Worm (Caenorhabditis elegans) whole organism, late embryonic: Measurements from ENCODE around the gene rabr-2.

Experiments
- C08G9.2 ChIP-seq: sonication (generic microtip); optimal IDR thresholded peaks from 2 replicates; lab custom pipeline; 2016; ENCODE audit warnings: mild to moderate bottlenecking, missing genetic modification characterization, moderate library complexity, missing compliant biosample characterization
- C38D4.7 ChIP-seq: fragments of 200-800 bp; sonication (Bioruptor generic); optimal IDR thresholded peaks from 2 replicates; lab custom pipeline; 2018; ENCODE audit warnings: mild to moderate bottlenecking, missing genetic modification characterization, moderate library complexity, missing compliant biosample characterization
- F13H6.1 ChIP-seq: sonication (generic microtip); optimal IDR thresholded peaks from 2 replicates; lab custom pipeline; 2016; ENCODE audit warnings: missing genetic modification characterization, missing compliant biosample characterization
- K02D7.2 ChIP-seq: sonication (generic microtip); optimal IDR thresholded peaks from 2 replicates; lab custom pipeline; 2017; ENCODE audit warnings: mild to moderate bottlenecking, missing genetic modification characterization, missing compliant biosample characterization
- ama-1 ChIP-seq: fragments of 150-350 bp; optimal IDR thresholded peaks from 2 replicates; lab custom pipeline; 2014
- ceh-18 ChIP-seq: sonication (generic microtip); optimal IDR thresholded peaks from 2 replicates; lab custom pipeline; 2016; ENCODE audit warnings: missing genetic modification characterization, missing compliant biosample characterization
- ceh-2 ChIP-seq: sonication (generic microtip); optimal IDR thresholded peaks from 2 replicates; lab custom pipeline; 2016; ENCODE audit warnings: missing genotype, missing genetic modification characterization, missing compliant biosample characterization
- ceh-22 ChIP-seq: sonication (generic microtip); optimal IDR thresholded peaks from 2 replicates; lab custom pipeline; 2017; ENCODE audit warnings: missing biosample characterization, missing genetic modification characterization
- ceh-6 ChIP-seq: fragments of 200-800 bp; sonication (Bioruptor generic); optimal IDR thresholded peaks from 2 replicates; lab custom pipeline; 2018; ENCODE audit warnings: mild to moderate bottlenecking, missing genetic modification characterization, missing compliant biosample characterization
- ceh-9 ChIP-seq: sonication (generic microtip); optimal IDR thresholded peaks from 2 replicates; lab custom pipeline; 2016; ENCODE audit warnings: mild to moderate bottlenecking, missing genetic modification characterization, inconsistent platforms, missing compliant biosample characterization
- che-1 ChIP-seq: sonication (generic microtip); optimal IDR thresholded peaks from 2 replicates; lab custom pipeline; 2016; ENCODE audit warnings: mild to moderate bottlenecking, missing genetic modification characterization, missing compliant biosample characterization
- dmd-4 ChIP-seq: sonication (generic microtip); optimal IDR thresholded peaks from 2 replicates; lab custom pipeline; 2016; ENCODE audit warnings: borderline replicate concordance, missing genetic modification characterization, missing compliant biosample characterization
- dve-1 ChIP-seq: sonication (generic microtip); optimal IDR thresholded peaks from 2 replicates; lab custom pipeline; 2017; ENCODE audit warnings: antibody characterized with exemption, mild to moderate bottlenecking, missing genetic modification characterization, missing compliant biosample characterization
- eyg-1 ChIP-seq: sonication (generic microtip); optimal IDR thresholded peaks from 2 replicates; lab custom pipeline; 2016; ENCODE audit warnings: missing genotype, missing genetic modification characterization, missing compliant biosample characterization
- fax-1 ChIP-seq: sonication (generic microtip); optimal IDR thresholded peaks from 2 replicates; lab custom pipeline; 2016; ENCODE audit warnings: missing genotype, missing genetic modification characterization, missing compliant biosample characterization
- fkh-10 ChIP-seq: fragments of 150-350 bp; optimal IDR thresholded peaks from 2 replicates; lab custom pipeline; 2014; ENCODE audit warnings: missing biosample characterization, missing genetic modification reagents, missing genetic modification characterization
- hlh-13 ChIP-seq: fragments of 200-800 bp; sonication (Bioruptor generic); optimal IDR thresholded peaks from 2 replicates; lab custom pipeline; 2018; ENCODE audit warnings: mild to moderate bottlenecking, missing genetic modification characterization, missing compliant biosample characterization
- hlh-8 ChIP-seq: sonication (generic microtip); optimal IDR thresholded peaks from 2 replicates; lab custom pipeline; 2016; ENCODE audit warnings: missing genotype, missing genetic modification characterization, missing compliant biosample characterization
- mec-3 ChIP-seq: sonication (generic microtip); optimal IDR thresholded peaks from 2 replicates; lab custom pipeline; 2016; ENCODE audit warnings: borderline replicate concordance, missing genetic modification characterization, missing compliant biosample characterization
- nhr-11 ChIP-seq: fragments of 150-350 bp; optimal IDR thresholded peaks from 2 replicates; lab custom pipeline; 2014; ENCODE audit warnings: missing biosample characterization, missing genetic modification characterization
- npax-4 ChIP-seq: sonication (generic microtip); optimal IDR thresholded peaks from 2 replicates; lab custom pipeline; 2016; ENCODE audit warnings: missing genetic modification characterization, missing compliant biosample characterization
- odd-2 ChIP-seq: sonication (generic microtip); optimal IDR thresholded peaks from 2 replicates; lab custom pipeline; 2017; ENCODE audit warnings: antibody characterized with exemption, mild to moderate bottlenecking, missing genetic modification characterization, missing compliant biosample characterization
- pag-3 ChIP-seq: sonication (generic microtip); optimal IDR thresholded peaks from 2 replicates; lab custom pipeline; 2016; ENCODE audit warnings: missing compliant biosample characterization, missing genetic modification characterization, borderline replicate concordance
- pat-9 ChIP-seq: fragments of 200-800 bp; sonication (Bioruptor generic); optimal IDR thresholded peaks from 2 replicates; lab custom pipeline; 2018; ENCODE audit warnings: mild to moderate bottlenecking, missing genetic modification characterization, moderate library complexity, missing compliant biosample characterization
- pax-1 ChIP-seq: fragments of 150-350 bp; optimal IDR thresholded peaks from 2 replicates; lab custom pipeline; 2014; ENCODE audit warnings: missing biosample characterization, missing genetic modification characterization
- pha-2 ChIP-seq: sonication (generic microtip); optimal IDR thresholded peaks from 2 replicates; lab custom pipeline; 2017; ENCODE audit warnings: mild to moderate bottlenecking, missing genetic modification characterization, missing compliant biosample characterization
- pqm-1 ChIP-seq: sonication (generic microtip); optimal IDR thresholded peaks from 2 replicates; lab custom pipeline; 2016; ENCODE audit warnings: missing genetic modification characterization, missing compliant biosample characterization
- ref-2 ChIP-seq: sonication (generic microtip); optimal IDR thresholded peaks from 2 replicates; lab custom pipeline; 2016; ENCODE audit warnings: missing genetic modification characterization, missing compliant biosample characterization
- rnt-1 ChIP-seq: sonication (generic microtip); optimal IDR thresholded peaks from 2 replicates; lab custom pipeline; 2016; ENCODE audit warnings: missing genetic modification characterization, missing compliant biosample characterization
- sdc-2 ChIP-seq: sonication (generic microtip); optimal IDR thresholded peaks from 2 replicates; lab custom pipeline; 2016; ENCODE audit warnings: missing genotype, missing genetic modification characterization, missing compliant biosample characterization
- sox-2 ChIP-seq: fragments of 200-800 bp; sonication (Bioruptor generic); IDR thresholded peaks from 2 replicates; pipeline ENCODE4 v1.3.6; 2022; ENCODE audit warnings: missing genetic modification reagents, missing genetic modification characterization, missing compliant biosample characterization
- sox-4 ChIP-seq: sonication (generic microtip); optimal IDR thresholded peaks from 2 replicates; lab custom pipeline; 2017; ENCODE audit warnings: mild to moderate bottlenecking, missing genetic modification characterization, inconsistent platforms, missing compliant biosample characterization
- syd-9 ChIP-seq: sonication (generic microtip); optimal IDR thresholded peaks from 2 replicates; lab custom pipeline; 2016; ENCODE audit warnings: mild to moderate bottlenecking, missing genetic modification characterization, moderate library complexity, missing compliant biosample characterization
- tbx-2 ChIP-seq: sonication (generic microtip); optimal IDR thresholded peaks from 2 replicates; lab custom pipeline; 2016; ENCODE audit warnings: missing genetic modification characterization, missing compliant biosample characterization
- tbx-7 ChIP-seq: sonication (generic microtip); optimal IDR thresholded peaks from 2 replicates; lab custom pipeline; 2016; ENCODE audit warnings: missing genotype, missing genetic modification characterization, missing compliant biosample characterization
- unc-3 ChIP-seq, 2 experiments: fragments of 200-800 bp in 1 of 2; sonication (Bioruptor generic) in 1 of 2; sonication (generic microtip) in 1 of 2; conservative IDR thresholded peaks in 1 of 2; optimal IDR thresholded peaks in 1 of 2; 2 replicates each; pipeline versions ENCODE4 v1.3.6 to Lab custom; 2016 to 2022; ENCODE audit warnings: missing compliant biosample characterization in 2 of 2, missing genetic modification characterization in 2 of 2, missing genetic modification reagents in 1 of 2
- unc-86 ChIP-seq: sonication (generic microtip); optimal IDR thresholded peaks from 2 replicates; lab custom pipeline; 2016; ENCODE audit warnings: missing genetic modification characterization, missing compliant biosample characterization
- zip-5 ChIP-seq: sonication (generic microtip); optimal IDR thresholded peaks from 2 replicates; lab custom pipeline; 2016; ENCODE audit warnings: missing genetic modification characterization, missing compliant biosample characterization

rabr-2 gene

ce11 chrIV:17465886-17466285 is 17.2 kb downstream of the rabr-2 start, which contains the start of gene F11E6.6:
Gene F11E6.6, minus strand, starts transcription at chrIV:17465986.
- TF ChIP-seq pax-1 (tag; lab: Kevin White, UChicago) (no peak), fax-1 (tag; lab: Kevin White, UChicago) (no peak), tbx-7 (tag; lab: Kevin White, UChicago) (no peak), ceh-9 (tag; lab: Kevin White, UChicago) (no peak)

- TF ChIP-seq C08G9.2 (tag; lab: Kevin White, UChicago) (no peak), sox-4 (tag; lab: Kevin White, UChicago) (no peak), che-1 (no peak)
Measured at ce11 chrIV:17463108-17463608, 20.0 kb downstream of the rabr-2 start, which contains the start of gene F11E6.10. Gene F11E6.10, minus strand, starts transcription at chrIV:17463158.

ce11 chrIV:17461222-17461707 is 21.9 kb downstream of the rabr-2 start, which contains the start of gene rif-1.1:
Gene rif-1.1, minus strand, starts transcription at chrIV:17461272.
- TF ChIP-seq ama-1 (lab: Kevin White, UChicago) (no peak), pat-9 (tag; lab: Kevin White, UChicago) (no peak), dve-1 (peak; percentile 29), tbx-2 (tag; lab: Kevin White, UChicago) (peak; percentile 2)

- TF ChIP-seq hlh-8 = no peak
- TF ChIP-seq fkh-10 (GFP tag; lab: Kevin White, UChicago) = no peak
- no peak for TF ChIP-seq tbx-2 (tag; lab: Kevin White, UChicago)
- no peak for TF ChIP-seq C38D4.7 (GFP tag; lab: Kevin White, UChicago)
- TF ChIP-seq sox-2 (GFP tag; lab: Robert Waterston, UW) = no peak
- no peak for TF ChIP-seq ceh-6
- no peak for TF ChIP-seq unc-3 (GFP tag; conservative IDR thresholded peaks at IDR 0.05; lab: Robert Waterston, UW)
- TF ChIP-seq unc-3 (tag; optimal IDR thresholded peaks at IDR 0.05; lab: Kevin White, UChicago) = no peak
- no peak for TF ChIP-seq syd-9 (tag; lab: Kevin White, UChicago)
- TF ChIP-seq ceh-2 (tag; lab: Kevin White, UChicago) = no peak
- no peak for TF ChIP-seq pha-2 (tag; lab: Kevin White, UChicago)
- TF ChIP-seq unc-86 = no peak
- TF ChIP-seq ceh-18 (tag; lab: Kevin White, UChicago) = no peak
- TF ChIP-seq nhr-11 (tag; lab: Kevin White, UChicago) = no peak
Measured at ce11 chrIV:17453996-17454395, 29.1 kb downstream of the rabr-2 start.

- TF ChIP-seq ceh-22 (tag; lab: Kevin White, UChicago) (no peak), F13H6.1 (tag; lab: Kevin White, UChicago) (no peak), hlh-13 (GFP tag; lab: Kevin White, UChicago) (no peak), ref-2 (tag; lab: Kevin White, UChicago) (no peak)
Measured at ce11 chrIV:17453200-17453599, 29.9 kb downstream of the rabr-2 start.

ce11 chrIV:17450443-17450842 is 32.7 kb downstream of the rabr-2 start, which contains the start of gene F11E6.8:
Gene F11E6.8, minus strand, starts transcription at chrIV:17450543.
- no peak for TF ChIP-seq ref-2 (tag; lab: Kevin White, UChicago)
- no peak for TF ChIP-seq C38D4.7 (GFP tag; lab: Kevin White, UChicago)
- no peak for TF ChIP-seq K02D7.2 (tag; lab: Kevin White, UChicago)
- TF ChIP-seq pat-9 (tag; lab: Kevin White, UChicago) = no peak
- no peak for TF ChIP-seq pax-1 (tag; lab: Kevin White, UChicago)
- TF ChIP-seq, all 69 proteins: peak for 0

- TF ChIP-seq zip-5 = no peak
- no peak for TF ChIP-seq fax-1 (tag; lab: Kevin White, UChicago)
- TF ChIP-seq C38D4.7 (GFP tag; lab: Kevin White, UChicago) = no peak
- no peak for TF ChIP-seq rnt-1
- no peak for TF ChIP-seq ceh-2 (tag; lab: Kevin White, UChicago)
- no peak for TF ChIP-seq eyg-1
- no peak for TF ChIP-seq pag-3 (tag; lab: Kevin White, UChicago)
- TF ChIP-seq npax-4 (tag; lab: Kevin White, UChicago) = no peak
- no peak for TF ChIP-seq K02D7.2 (tag; lab: Kevin White, UChicago)
- TF ChIP-seq che-1 = no peak
- TF ChIP-seq odd-2 (tag; lab: Kevin White, UChicago) = no peak
- TF ChIP-seq sdc-2 = no peak
- TF ChIP-seq ref-2 (tag; lab: Kevin White, UChicago) = no peak
- TF ChIP-seq pqm-1 (tag; lab: Kevin White, UChicago) = no peak
- TF ChIP-seq dmd-4 = no peak
- TF ChIP-seq mec-3 (tag; lab: Kevin White, UChicago) = no peak
- TF ChIP-seq, all 69 proteins: peak for 0
Measured at ce11 chrIV:17448319-17448718, 34.8 kb downstream of the rabr-2 start.
